Worm (Caenorhabditis elegans) whole organism, L4 larva: ENCODE data around the gene tbc-7.

ENCODE experiments used
- R02D3.7 ChIP-seq: fragments of 150-350 bp; sonication (generic microtip); optimal IDR thresholded peaks from 3 replicates; lab custom pipeline; 2014; ENCODE audit warnings: missing biosample characterization, missing genetic modification characterization
- T20F7.1 ChIP-seq: fragments of 200-800 bp; sonication (Bioruptor generic); optimal IDR thresholded peaks from 2 replicates; lab custom pipeline; 2018; ENCODE audit warnings: mild to moderate bottlenecking, missing genetic modification characterization, missing compliant biosample characterization
- Y105C5A.15 ChIP-seq: fragments of 200-800 bp; sonication (Bioruptor generic); IDR thresholded peaks from 2 replicates; pipeline ENCODE4 v1.3.6; 2022; ENCODE audit warnings: missing genetic modification characterization, missing compliant biosample characterization
- Y5F2A.4 ChIP-seq: fragments of 200-800 bp; sonication (Bioruptor generic); optimal IDR thresholded peaks from 2 replicates; lab custom pipeline; 2018; ENCODE audit warnings: mild to moderate bottlenecking, missing genetic modification characterization, missing compliant biosample characterization
- Y75B8A.6 ChIP-seq: fragments of 200-800 bp; sonication (Bioruptor generic); IDR thresholded peaks from 2 replicates; pipeline ENCODE4 v1.3.6; 2022; ENCODE audit warnings: missing genetic modification reagents, missing genetic modification characterization, missing compliant biosample characterization
- ZK546.5 ChIP-seq, 2 experiments: sonication (generic microtip); optimal IDR thresholded peaks; 2 replicates each; lab custom pipeline; 2017; ENCODE audit warnings: missing biosample characterization in 2 of 2, missing genetic modification characterization in 2 of 2
- ceh-32 ChIP-seq: sonication (generic microtip); optimal IDR thresholded peaks from 2 replicates; lab custom pipeline; 2016; ENCODE audit warnings: mild to moderate bottlenecking, missing genetic modification characterization, missing compliant biosample characterization; ENCODE audit not compliant: poor library complexity
- ceh-44 ChIP-seq: fragments of 200-800 bp; sonication (Bioruptor generic); IDR thresholded peaks from 2 replicates; pipeline ENCODE4 v1.3.6; 2022; ENCODE audit warnings: missing genetic modification reagents, missing genetic modification characterization, missing compliant biosample characterization
- ceh-62 ChIP-seq: sonication (generic microtip); optimal IDR thresholded peaks from 2 replicates; lab custom pipeline; 2017; ENCODE audit warnings: missing biosample characterization, missing genetic modification characterization
- cey-2 ChIP-seq: sonication (generic microtip); optimal IDR thresholded peaks from 3 replicates; lab custom pipeline; 2017; ENCODE audit warnings: missing genetic modification characterization, mild to moderate bottlenecking, missing compliant biosample characterization, antibody characterized with exemption, borderline replicate concordance; ENCODE audit not compliant: insufficient read depth
- daf-19 ChIP-seq: fragments of 200-800 bp; sonication (Bioruptor generic); conservative IDR thresholded peaks from 2 replicates; pipeline ENCODE4 v1.3.6; 2022; ENCODE audit warnings: missing genetic modification characterization, missing compliant biosample characterization
- dmd-6 ChIP-seq: fragments of 200-800 bp; sonication (Bioruptor generic); IDR thresholded peaks from 2 replicates; pipeline ENCODE4 v1.3.6; 2022; ENCODE audit warnings: missing genetic modification reagents, missing genetic modification characterization, missing compliant biosample characterization
- dmd-9 ChIP-seq: fragments of 200-800 bp; sonication (Bioruptor generic); IDR thresholded peaks from 2 replicates; pipeline ENCODE4 v1.3.6; 2022; ENCODE audit warnings: missing genetic modification reagents, missing genetic modification characterization, missing compliant biosample characterization
- dve-1 ChIP-seq: sonication (generic microtip); optimal IDR thresholded peaks from 2 replicates; lab custom pipeline; 2017; ENCODE audit warnings: antibody characterized with exemption, mild to moderate bottlenecking, missing genetic modification characterization, missing compliant biosample characterization; ENCODE audit not compliant: insufficient read depth
- fos-1 ChIP-seq: fragments of 150-350 bp; optimal IDR thresholded peaks from 2 replicates; lab custom pipeline; 2014; ENCODE audit warnings: missing biosample characterization, missing genetic modification characterization
- gei-8 ChIP-seq: fragments of 200-800 bp; sonication (Bioruptor generic); optimal IDR thresholded peaks from 2 replicates; lab custom pipeline; 2018; ENCODE audit warnings: mild to moderate bottlenecking, missing genetic modification characterization, missing compliant biosample characterization
- hlh-11 ChIP-seq: fragments of 200-800 bp; sonication (Bioruptor generic); optimal IDR thresholded peaks from 2 replicates; lab custom pipeline; 2018; ENCODE audit warnings: mild to moderate bottlenecking, missing genetic modification characterization, missing compliant biosample characterization
- hlh-30 ChIP-seq: sonication (generic microtip); optimal IDR thresholded peaks from 2 replicates; lab custom pipeline; 2017; ENCODE audit warnings: antibody characterized with exemption, mild to moderate bottlenecking, missing genetic modification characterization, missing compliant biosample characterization; ENCODE audit not compliant: insufficient read depth
- lin-29 ChIP-seq: fragments of 200-800 bp; sonication (Bioruptor generic); IDR thresholded peaks from 2 replicates; pipeline ENCODE4 v1.3.6; 2022; ENCODE audit warnings: missing genetic modification reagents, missing genetic modification characterization, missing compliant biosample characterization
- madf-9 ChIP-seq: fragments of 200-800 bp; sonication (Bioruptor generic); conservative IDR thresholded peaks from 2 replicates; pipeline ENCODE4 v1.3.6; 2022; ENCODE audit warnings: missing genetic modification reagents, missing genetic modification characterization, missing compliant biosample characterization
- mdt-29 ChIP-seq: fragments of 200-800 bp; sonication (Bioruptor generic); IDR thresholded peaks from 2 replicates; pipeline ENCODE4 v1.3.6; 2022; ENCODE audit warnings: missing genetic modification reagents, missing genetic modification characterization, missing compliant biosample characterization
- mep-1 ChIP-seq: fragments of 150-350 bp; sonication (generic microtip); optimal IDR thresholded peaks from 3 replicates; lab custom pipeline; 2014; ENCODE audit warnings: missing biosample characterization, missing genetic modification characterization
- mxl-2 ChIP-seq: fragments of 200-800 bp; sonication (Bioruptor generic); conservative IDR thresholded peaks from 2 replicates; pipeline ENCODE4 v1.3.6; 2022; ENCODE audit warnings: missing genetic modification reagents, missing genetic modification characterization, missing compliant biosample characterization
- nhr-11 ChIP-seq: fragments of 150-350 bp; optimal IDR thresholded peaks from 2 replicates; lab custom pipeline; 2014; ENCODE audit warnings: missing biosample characterization, missing genetic modification characterization
- nhr-28 ChIP-seq: fragments of 150-350 bp; optimal IDR thresholded peaks from 2 replicates; lab custom pipeline; 2014; ENCODE audit warnings: missing biosample characterization, missing genetic modification characterization
- nhr-41 ChIP-seq: fragments of 200-800 bp; sonication (Bioruptor generic); IDR thresholded peaks from 2 replicates; pipeline ENCODE4 v1.3.6; 2022; ENCODE audit warnings: missing genetic modification reagents, missing genetic modification characterization, missing compliant biosample characterization
- nhr-42 ChIP-seq: fragments of 200-800 bp; sonication (Bioruptor generic); IDR thresholded peaks from 2 replicates; pipeline ENCODE4 v1.3.6; 2022; ENCODE audit warnings: missing genetic modification characterization, missing compliant biosample characterization
- nhr-76 ChIP-seq: fragments of 150-350 bp; optimal IDR thresholded peaks from 2 replicates; lab custom pipeline; 2014; ENCODE audit warnings: missing biosample characterization, missing genetic modification characterization
- pha-4 ChIP-seq, 2 experiments: fragments of 150-350 bp in 1 of 2; fragments of 200-800 bp in 1 of 2; sonication (Bioruptor generic) in 1 of 2; IDR thresholded peaks in 1 of 2; optimal IDR thresholded peaks in 1 of 2; 2 replicates each; pipeline versions ENCODE4 v1.3.6 to Lab custom; 2014 to 2022; ENCODE audit warnings: missing genetic modification characterization in 2 of 2, missing genetic modification reagents in 2 of 2, missing biosample characterization in 1 of 2, missing compliant biosample characterization in 1 of 2
- pqm-1 ChIP-seq: sonication (generic microtip); optimal IDR thresholded peaks from 2 replicates; lab custom pipeline; 2017; ENCODE audit warnings: missing biosample characterization, missing genetic modification characterization
- saeg-2 ChIP-seq: fragments of 200-800 bp; sonication (Bioruptor generic); IDR thresholded peaks from 2 replicates; pipeline ENCODE4 v1.3.6; 2022; ENCODE audit warnings: missing genetic modification reagents, missing genetic modification characterization, missing compliant biosample characterization
- sdz-12 ChIP-seq: fragments of 200-800 bp; sonication (Bioruptor generic); optimal IDR thresholded peaks from 2 replicates; lab custom pipeline; 2018; ENCODE audit warnings: mild to moderate bottlenecking, missing genetic modification characterization, missing compliant biosample characterization
- set-16 ChIP-seq: fragments of 200-800 bp; sonication (Bioruptor generic); IDR thresholded peaks from 2 replicates; pipeline ENCODE4 v1.3.6; 2022; ENCODE audit warnings: missing genetic modification reagents, missing genetic modification characterization, missing compliant biosample characterization
- spr-3 ChIP-seq: fragments of 200-800 bp; sonication (Bioruptor generic); optimal IDR thresholded peaks from 2 replicates; lab custom pipeline; 2018; ENCODE audit warnings: mild to moderate bottlenecking, missing genetic modification characterization, missing compliant biosample characterization
- zfp-2 ChIP-seq: sonication (generic microtip); optimal IDR thresholded peaks from 2 replicates; lab custom pipeline; 2016; ENCODE audit warnings: mild to moderate bottlenecking, missing genetic modification characterization, missing compliant biosample characterization

The tbc-7 gene

ce11 chrX:5140177-5140576 is 6.1 kb downstream of the tbc-7 start (continued):
- TF ChIP-seq mep-1 (tag; lab: Kevin White, UChicago) = peak; percentile 37
- no peak for TF ChIP-seq sdz-12
- no peak for TF ChIP-seq ceh-62
- no peak for TF ChIP-seq mxl-2 (GFP tag; lab: Robert Waterston, UW)
- TF ChIP-seq, all 104 proteins: peak for 10

- no peak for TF ChIP-seq spr-3
- no peak for TF ChIP-seq zfp-2 (tag; lab: Kevin White, UChicago)
- TF ChIP-seq T20F7.1 = no peak
- no peak for TF ChIP-seq set-16
- no peak for TF ChIP-seq dmd-6 (GFP tag; lab: Robert Waterston, UW)
- no peak for TF ChIP-seq madf-9 (GFP tag; lab: Robert Waterston, UW)
- no peak for TF ChIP-seq cey-2 (tag; lab: Kevin White, UChicago)
- no peak for TF ChIP-seq R02D3.7 (tag; lab: Kevin White, UChicago)
- TF ChIP-seq ceh-32 (tag; lab: Kevin White, UChicago) = no peak
- no peak for TF ChIP-seq Y105C5A.15 (GFP tag; lab: Robert Waterston, UW)
- no peak for TF ChIP-seq pha-4 (GFP tag; IDR thresholded peaks at IDR 0.05; lab: Robert Waterston, UW)
- TF ChIP-seq pha-4 (tag; optimal IDR thresholded peaks at IDR 0.05; lab: Kevin White, UChicago) = no peak
- TF ChIP-seq ZK546.5 (tag; optimal IDR thresholded peaks at IDR 0.05; lab: Kevin White, UChicago) = no peak
- no peak for TF ChIP-seq sdz-12
- no peak for TF ChIP-seq nhr-42 (GFP tag; lab: Robert Waterston, UW)
- TF ChIP-seq ceh-44 (GFP tag; lab: Robert Waterston, UW) = no peak
- no peak for TF ChIP-seq daf-19 (GFP tag; lab: Robert Waterston, UW)
- TF ChIP-seq nhr-41 = no peak
- TF ChIP-seq dve-1 = no peak
- TF ChIP-seq saeg-2 (GFP tag; lab: Robert Waterston, UW) = no peak
- no peak for TF ChIP-seq Y5F2A.4 (GFP tag; lab: Kevin White, UChicago)
- TF ChIP-seq, all 104 proteins: peak for 0
Observed at ce11 chrX:5142403-5142802, 8.3 kb downstream of the tbc-7 start.

- TF ChIP-seq gei-8 (GFP tag; lab: Kevin White, UChicago) (no peak), madf-9 (GFP tag; lab: Robert Waterston, UW) (no peak), fos-1 (tag; lab: Kevin White, UChicago) (no peak), lin-29 (GFP tag; lab: Robert Waterston, UW) (no peak), zfp-2 (tag; lab: Kevin White, UChicago) (no peak), nhr-41 (no peak), nhr-76 (no peak)
Observed at ce11 chrX:5147918-5148317, 13.8 kb downstream of the tbc-7 start, which contains the start of gene C31H2.14. Gene C31H2.14, plus strand, starts transcription at chrX:5148218.

ce11 chrX:5150389-5150788 is 16.3 kb downstream of the tbc-7 start, which contains the start of gene dpy-8:
Gene dpy-8, minus strand, starts transcription at chrX:5150476.
- TF ChIP-seq hlh-11 (tag; lab: Kevin White, UChicago) = no peak
- peak; percentile 21 for TF ChIP-seq hlh-30 (tag; lab: Kevin White, UChicago)
- no peak for TF ChIP-seq nhr-11
- no peak for TF ChIP-seq nhr-76
- no peak for TF ChIP-seq mdt-29 (GFP tag; lab: Robert Waterston, UW)
- no peak for TF ChIP-seq Y75B8A.6
- no peak for TF ChIP-seq dmd-9 (GFP tag; lab: Robert Waterston, UW)
- no peak for TF ChIP-seq pqm-1 (tag; lab: Kevin White, UChicago)
- TF ChIP-seq nhr-28 (tag; lab: Kevin White, UChicago) = peak; percentile 39
- TF ChIP-seq daf-19 (GFP tag; lab: Robert Waterston, UW) = no peak
